Worm (Caenorhabditis elegans) whole organism, midembryonic: Measurements from ENCODE around the gene Y38C1BA.1.

Source experiments
- T22C8.4 ChIP-seq: fragments of 200-800 bp; sonication (Bioruptor generic); IDR thresholded peaks from 2 replicates; pipeline ENCODE4 v1.3.6; 2022; ENCODE audit warnings: missing genetic modification characterization, missing compliant biosample characterization
- cog-1 ChIP-seq: sonication (generic microtip); optimal IDR thresholded peaks from 2 replicates; lab custom pipeline; 2016; ENCODE audit warnings: missing genetic modification characterization, missing compliant biosample characterization
- flt-1 ChIP-seq: fragments of 200-800 bp; sonication (Bioruptor generic); IDR thresholded peaks from 2 replicates; pipeline ENCODE4 v1.3.6; 2022; ENCODE audit warnings: missing genetic modification characterization, missing compliant biosample characterization
- klf-2 ChIP-seq: fragments of 200-800 bp; sonication (Bioruptor generic); conservative IDR thresholded peaks from 2 replicates; pipeline ENCODE4 v1.3.6; 2022; ENCODE audit warnings: missing genetic modification reagents, missing genetic modification characterization, missing compliant biosample characterization
- med-1 ChIP-seq: sonication (generic microtip); optimal IDR thresholded peaks from 2 replicates; lab custom pipeline; 2017; ENCODE audit warnings: missing genetic modification characterization, mild to moderate bottlenecking, missing compliant biosample characterization, antibody characterized with exemption, missing genetic modification reagents; ENCODE audit not compliant: insufficient read depth
- ref-1 ChIP-seq: fragments of 200-800 bp; sonication (Bioruptor generic); conservative IDR thresholded peaks from 2 replicates; pipeline ENCODE4 v1.3.6; 2022; ENCODE audit warnings: missing genetic modification reagents, missing genetic modification characterization, missing compliant biosample characterization
- tab-1 ChIP-seq: fragments of 200-800 bp; sonication (Bioruptor generic); IDR thresholded peaks from 2 replicates; pipeline ENCODE4 v1.3.6; 2022; ENCODE audit warnings: missing genetic modification characterization, missing compliant biosample characterization
- ztf-23 ChIP-seq: fragments of 200-800 bp; sonication (Bioruptor generic); IDR thresholded peaks from 2 replicates; pipeline ENCODE4 v1.3.6; 2022; ENCODE audit warnings: missing genetic modification reagents, missing genetic modification characterization, missing compliant biosample characterization
- ztf-29 ChIP-seq: fragments of 200-800 bp; sonication (Bioruptor generic); IDR thresholded peaks from 2 replicates; pipeline ENCODE4 v1.3.6; 2022; ENCODE audit warnings: missing genetic modification reagents, missing genetic modification characterization, missing compliant biosample characterization

Y38C1BA.1 gene

DNA sequence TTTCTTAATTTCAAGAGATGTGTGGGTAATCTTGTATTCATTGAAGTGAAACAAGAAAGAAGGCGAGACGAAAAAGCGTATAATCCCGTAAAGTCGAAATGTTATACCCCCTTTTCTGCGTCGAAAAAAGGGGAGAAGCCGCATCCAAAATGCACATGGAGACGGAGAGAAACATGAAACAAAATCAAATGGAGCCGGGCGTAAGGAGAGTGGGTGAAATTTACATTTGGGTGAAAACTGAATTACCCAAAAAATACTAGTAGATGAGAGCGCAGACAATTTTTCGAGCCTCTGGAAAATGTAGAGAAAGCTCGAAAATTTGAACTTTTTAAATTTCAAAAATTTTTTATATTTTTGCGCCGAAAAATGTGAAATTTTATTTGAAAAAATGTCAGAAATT lies 12.5 kb upstream of the Y38C1BA.1 start:
- TF ChIP-seq tab-1 (GFP tag; lab: Robert Waterston, UW) (no peak), ref-1 (GFP tag; lab: Robert Waterston, UW) (no peak), med-1 (GFP tag; lab: Kevin White, UChicago) (no peak), klf-2 (GFP tag; lab: Robert Waterston, UW) (no peak), ztf-29 (no peak), flt-1 (GFP tag; lab: Robert Waterston, UW) (no peak), cog-1 (tag; lab: Kevin White, UChicago) (no peak), ztf-23 (no peak), T22C8.4 (GFP tag; lab: Robert Waterston, UW) (no peak)

DNA sequence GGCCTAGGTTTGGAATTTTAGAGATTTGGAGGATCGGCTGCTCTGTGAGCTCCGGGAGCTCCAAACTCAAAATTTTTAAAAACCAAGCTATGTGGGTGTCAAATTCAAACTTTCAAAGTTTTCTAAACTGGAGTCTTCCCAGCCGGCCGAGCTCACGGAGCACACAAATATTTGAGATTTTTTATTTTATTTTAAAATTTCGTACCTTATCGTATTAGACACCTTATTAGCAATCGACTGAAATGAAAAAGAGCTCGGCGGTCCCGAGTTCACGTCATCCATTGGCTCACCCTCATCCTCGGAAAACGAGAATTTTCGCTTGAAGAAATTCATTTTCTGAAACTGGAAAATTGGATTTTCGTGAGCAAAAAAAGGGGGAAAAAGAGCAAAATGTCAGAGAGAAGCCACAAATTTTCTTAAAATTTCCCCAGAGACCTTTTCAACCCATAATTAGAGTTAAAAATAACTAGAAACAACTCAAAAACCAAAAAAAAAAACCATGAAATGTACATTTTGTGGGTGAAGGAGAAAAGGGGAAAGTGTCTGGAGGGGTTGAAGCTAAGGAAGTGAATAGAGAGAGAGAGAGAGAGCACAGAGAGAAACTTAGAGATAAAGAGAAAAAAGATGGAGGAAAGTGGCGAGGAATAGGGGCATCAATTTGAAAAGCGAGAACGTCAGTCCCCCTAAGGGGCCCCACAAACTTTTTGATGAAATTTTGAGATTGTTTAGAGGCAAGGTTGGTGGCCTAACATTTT lies 11.2 kb upstream of the Y38C1BA.1 start, which contains the start of gene snn-1:
TSS of gene snn-1 (minus strand) at position 355 of the 755 bp plus-strand sequence.
- no peak for TF ChIP-seq cog-1 (tag; lab: Kevin White, UChicago)
- no peak for TF ChIP-seq med-1 (GFP tag; lab: Kevin White, UChicago)
- no peak for TF ChIP-seq ztf-23
- TF ChIP-seq flt-1 (GFP tag; lab: Robert Waterston, UW): no peak
- TF ChIP-seq ref-1 (GFP tag; lab: Robert Waterston, UW): no peak
- no peak for TF ChIP-seq tab-1 (GFP tag; lab: Robert Waterston, UW)
- no peak for TF ChIP-seq ztf-29
- TF ChIP-seq T22C8.4 (GFP tag; lab: Robert Waterston, UW): no peak
- TF ChIP-seq klf-2 (GFP tag; lab: Robert Waterston, UW): no peak

DNA sequence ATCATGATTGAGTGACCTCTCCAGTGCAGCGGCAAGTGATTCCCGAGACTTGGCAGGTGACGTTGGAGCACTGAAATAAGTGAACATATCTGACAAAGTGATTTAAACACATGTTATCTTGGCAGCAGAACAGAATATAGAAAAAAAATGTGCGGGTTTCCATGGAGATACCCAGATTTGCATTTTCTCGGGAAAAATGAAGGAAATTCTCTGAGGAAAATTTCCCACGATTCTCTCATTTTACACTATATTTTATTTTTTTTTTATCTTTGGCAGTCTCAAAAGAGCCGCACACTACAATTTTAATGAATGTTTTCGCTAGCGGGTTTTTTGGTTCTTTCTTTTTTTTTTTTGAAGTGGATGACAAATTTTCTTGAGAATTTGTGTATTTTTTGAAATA lies 10.1 kb upstream of the Y38C1BA.1 start:
- no peak for TF ChIP-seq T22C8.4 (GFP tag; lab: Robert Waterston, UW)
- no peak for TF ChIP-seq cog-1 (tag; lab: Kevin White, UChicago)
- no peak for TF ChIP-seq ztf-23
- no peak for TF ChIP-seq ztf-29
- TF ChIP-seq flt-1 (GFP tag; lab: Robert Waterston, UW): no peak
- no peak for TF ChIP-seq klf-2 (GFP tag; lab: Robert Waterston, UW)
- TF ChIP-seq tab-1 (GFP tag; lab: Robert Waterston, UW): no peak
- no peak for TF ChIP-seq med-1 (GFP tag; lab: Kevin White, UChicago)
- no peak for TF ChIP-seq ref-1 (GFP tag; lab: Robert Waterston, UW)

DNA sequence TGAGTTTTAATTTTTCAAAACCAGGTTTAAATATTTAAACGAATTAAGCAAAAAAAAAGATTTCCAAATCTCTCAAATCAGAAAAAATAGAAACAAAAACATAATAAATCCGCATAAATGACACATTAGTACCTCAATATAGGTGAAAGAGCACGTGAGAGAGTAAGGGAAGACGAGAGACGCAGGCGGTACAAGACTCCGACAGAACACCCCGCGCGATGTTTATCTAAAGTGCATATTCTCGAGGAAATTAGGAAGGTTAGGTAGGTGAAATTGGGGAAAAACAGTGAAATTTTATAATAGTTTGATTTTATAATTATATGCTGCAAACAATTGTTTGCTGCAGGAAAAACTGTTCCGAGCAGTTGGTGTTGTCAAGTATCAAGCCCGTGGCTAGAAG lies 831 bp upstream of the Y38C1BA.1 start:
- TF ChIP-seq cog-1 (tag; lab: Kevin White, UChicago) (no peak), flt-1 (GFP tag; lab: Robert Waterston, UW) (no peak), T22C8.4 (GFP tag; lab: Robert Waterston, UW) (no peak), med-1 (GFP tag; lab: Kevin White, UChicago) (no peak), ztf-23 (no peak), klf-2 (GFP tag; lab: Robert Waterston, UW) (no peak), tab-1 (GFP tag; lab: Robert Waterston, UW) (no peak), ref-1 (GFP tag; lab: Robert Waterston, UW) (no peak), ztf-29 (no peak)

DNA sequence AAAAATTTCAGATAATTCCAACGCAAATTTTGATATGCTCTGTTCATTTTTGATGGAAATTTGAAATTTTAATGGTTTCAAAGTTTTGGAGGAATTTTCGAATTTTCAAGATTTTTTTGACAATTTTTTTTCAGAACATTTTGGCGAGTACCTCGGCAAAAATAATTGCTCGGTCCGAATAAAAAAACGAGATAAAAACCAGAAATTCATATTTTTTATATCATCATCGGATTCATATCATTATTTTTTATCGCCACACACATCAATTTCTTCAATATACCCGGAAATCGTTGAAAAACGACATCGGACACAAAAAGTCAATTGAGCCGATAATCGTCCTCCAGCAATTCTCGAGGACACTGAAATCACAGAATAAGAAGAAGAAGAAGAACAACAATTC lies 12.0 kb downstream of the Y38C1BA.1 start:
- TF ChIP-seq med-1 (GFP tag; lab: Kevin White, UChicago) (no peak), klf-2 (GFP tag; lab: Robert Waterston, UW) (no peak), cog-1 (tag; lab: Kevin White, UChicago) (no peak), flt-1 (GFP tag; lab: Robert Waterston, UW) (no peak), tab-1 (GFP tag; lab: Robert Waterston, UW) (no peak), ztf-29 (no peak), ref-1 (GFP tag; lab: Robert Waterston, UW) (no peak), ztf-23 (no peak), T22C8.4 (GFP tag; lab: Robert Waterston, UW) (no peak)

DNA sequence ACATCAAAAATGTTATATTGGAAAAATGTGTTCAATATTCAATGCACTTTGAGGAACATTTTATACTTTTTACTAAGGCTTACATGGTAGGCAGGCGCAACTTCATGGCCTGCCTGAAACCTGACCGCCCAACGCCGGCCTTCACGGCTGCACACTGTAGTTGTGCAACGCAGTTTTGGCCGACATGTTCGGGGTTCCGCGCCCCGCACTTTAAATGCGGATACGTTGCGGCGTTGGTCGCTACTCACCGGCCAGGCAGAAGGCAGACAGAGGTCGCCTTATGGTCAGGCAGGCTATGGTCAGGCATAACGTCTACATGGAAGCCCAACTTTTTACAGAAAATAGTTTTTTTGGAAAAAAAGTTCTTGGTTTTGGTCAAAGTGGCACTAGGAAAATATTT lies 13.1 kb downstream of the Y38C1BA.1 start:
- no peak for TF ChIP-seq ztf-23
- TF ChIP-seq klf-2 (GFP tag; lab: Robert Waterston, UW): no peak
- TF ChIP-seq T22C8.4 (GFP tag; lab: Robert Waterston, UW): no peak
- no peak for TF ChIP-seq ref-1 (GFP tag; lab: Robert Waterston, UW)
- TF ChIP-seq ztf-29: no peak
- no peak for TF ChIP-seq med-1 (GFP tag; lab: Kevin White, UChicago)
- no peak for TF ChIP-seq tab-1 (GFP tag; lab: Robert Waterston, UW)
- no peak for TF ChIP-seq cog-1 (tag; lab: Kevin White, UChicago)
- no peak for TF ChIP-seq flt-1 (GFP tag; lab: Robert Waterston, UW)

DNA sequence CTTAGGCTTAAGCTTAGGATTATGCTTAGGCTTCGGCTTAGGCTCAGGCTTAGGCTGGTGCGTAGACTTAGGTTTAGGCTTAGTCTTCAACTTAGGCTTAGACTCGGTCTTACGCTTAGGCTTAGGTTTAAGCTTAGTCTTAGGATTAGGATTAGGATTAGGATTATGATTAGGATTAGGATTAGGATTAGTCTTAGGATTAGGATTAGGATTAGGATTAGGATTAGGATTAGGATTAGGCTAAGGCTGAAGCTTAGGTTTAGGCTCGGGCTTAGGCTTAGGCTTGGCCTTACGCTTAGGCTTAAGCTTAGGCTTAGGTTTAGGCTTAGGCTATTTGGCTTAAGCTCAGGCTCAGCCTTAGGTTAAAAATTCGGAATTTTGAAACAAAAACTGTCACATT lies 18.6 kb downstream of the Y38C1BA.1 start:
- TF ChIP-seq cog-1 (tag; lab: Kevin White, UChicago) (no peak), med-1 (GFP tag; lab: Kevin White, UChicago) (no peak), T22C8.4 (GFP tag; lab: Robert Waterston, UW) (no peak), ztf-29 (0 out of 2 replicates have a peak, but pooled peaks have one; percentile 5)

DNA sequence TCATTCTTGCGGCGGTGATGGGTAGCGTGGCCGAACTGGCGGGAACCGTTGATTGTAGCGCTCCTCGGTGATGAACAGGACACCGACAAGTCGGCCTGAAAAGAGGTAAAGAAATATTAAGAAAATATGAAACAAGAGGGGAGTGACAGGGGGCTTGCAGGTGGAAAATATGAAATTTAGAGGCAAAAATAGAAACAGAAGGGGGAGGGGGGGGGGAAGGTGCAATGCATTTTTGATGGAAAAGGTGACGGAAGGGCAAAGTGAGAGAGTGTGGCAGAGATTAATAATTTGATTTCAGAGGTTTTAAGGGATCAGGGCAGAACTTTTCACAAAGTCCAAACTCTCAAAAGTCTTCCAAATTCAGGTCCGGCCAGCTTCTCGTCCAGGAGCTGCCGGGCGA lies 22.2 kb downstream of the Y38C1BA.1 start, which contains the start of gene frpr-19:
TSS of gene frpr-19 (minus strand) at position 101 of the 400 bp plus-strand sequence.
- TF ChIP-seq ref-1 (GFP tag; lab: Robert Waterston, UW) (no peak), klf-2 (GFP tag; lab: Robert Waterston, UW) (no peak), T22C8.4 (GFP tag; lab: Robert Waterston, UW) (no peak)

DNA sequence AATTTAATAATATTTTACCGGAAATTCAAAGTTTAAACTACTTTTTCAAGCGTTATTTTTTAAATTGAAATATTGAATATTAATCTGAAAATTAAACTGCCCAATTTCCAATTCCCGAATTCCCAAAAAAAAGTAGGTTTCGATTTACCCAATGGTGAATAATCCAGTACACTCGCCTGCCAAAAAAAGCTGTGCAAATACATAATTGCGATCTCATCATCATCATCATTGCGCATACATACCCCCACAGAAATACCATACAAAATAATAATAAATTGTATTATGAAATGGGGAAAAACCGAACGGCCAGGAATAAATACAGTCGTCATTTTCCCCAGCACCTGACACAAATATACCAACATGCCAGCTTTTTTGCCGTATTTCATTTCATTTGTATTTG lies 31.9 kb downstream of the Y38C1BA.1 start, which contains the start of gene Y41D4A.1:
TSS of gene Y41D4A.1 (plus strand) at position 301 of the 400 bp plus-strand sequence.
- TF ChIP-seq cog-1 (tag; lab: Kevin White, UChicago): no peak
- TF ChIP-seq ztf-23: no peak
- no peak for TF ChIP-seq ztf-29
- no peak for TF ChIP-seq ref-1 (GFP tag; lab: Robert Waterston, UW)
- no peak for TF ChIP-seq T22C8.4 (GFP tag; lab: Robert Waterston, UW)
- no peak for TF ChIP-seq tab-1 (GFP tag; lab: Robert Waterston, UW)
- no peak for TF ChIP-seq klf-2 (GFP tag; lab: Robert Waterston, UW)
- no peak for TF ChIP-seq med-1 (GFP tag; lab: Kevin White, UChicago)
- TF ChIP-seq flt-1 (GFP tag; lab: Robert Waterston, UW): no peak
